Worm (Caenorhabditis elegans) whole organism, L4/young adult: ENCODE data around the gene F42C5.9.

Experiments
- dao-5 ChIP-seq: sonication (generic microtip); optimal IDR thresholded peaks from 2 replicates; lab custom pipeline; 2016; ENCODE audit warnings: missing genotype, missing genetic modification characterization, moderate library complexity, missing compliant biosample characterization
- him-1 ChIP-seq: sonication (generic microtip); optimal IDR thresholded peaks from 2 replicates; lab custom pipeline; 2016; ENCODE audit warnings: missing genotype, missing genetic modification reagents, missing genetic modification characterization, missing compliant biosample characterization

DNA sequence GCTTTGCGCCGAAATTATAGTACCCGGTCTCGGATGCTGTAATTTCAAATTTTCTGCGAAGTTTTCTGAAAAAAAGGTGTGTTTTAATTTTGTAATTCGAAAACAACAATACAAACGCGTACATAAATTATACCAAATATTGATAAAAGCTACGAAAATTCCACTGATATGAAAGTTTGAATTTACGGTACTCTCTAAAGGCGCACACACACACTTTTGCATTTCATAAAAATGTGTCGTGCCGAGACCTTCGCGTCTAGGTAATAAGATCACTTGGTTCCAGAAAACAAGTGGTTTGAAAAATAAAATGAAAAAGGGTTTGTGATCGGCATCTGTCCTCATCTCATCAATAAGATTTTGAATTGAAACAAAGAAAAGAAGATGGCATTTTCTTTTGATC is 6.1 kb downstream of the F42C5.9 start:
- TF ChIP-seq him-1 (tag; lab: Kevin White, UChicago) (no peak), dao-5 (tag; lab: Kevin White, UChicago) (no peak)
